Worm (Caenorhabditis elegans) whole organism, late embryonic: ENCODE data around the gene C28H8.3.

Experiments used
- F13H6.1 ChIP-seq: sonication (generic microtip); optimal IDR thresholded peaks from 2 replicates; lab custom pipeline; 2016; ENCODE audit warnings: missing genetic modification characterization, missing compliant biosample characterization
- ama-1 ChIP-seq: fragments of 150-350 bp; optimal IDR thresholded peaks from 2 replicates; lab custom pipeline; 2014
- ceh-31 ChIP-seq: sonication (generic microtip); optimal IDR thresholded peaks from 2 replicates; lab custom pipeline; 2016; ENCODE audit warnings: missing genetic modification characterization, missing compliant biosample characterization
- dmd-4 ChIP-seq: sonication (generic microtip); optimal IDR thresholded peaks from 2 replicates; lab custom pipeline; 2016; ENCODE audit warnings: borderline replicate concordance, missing genetic modification characterization, missing compliant biosample characterization
- fkh-10 ChIP-seq: fragments of 150-350 bp; optimal IDR thresholded peaks from 2 replicates; lab custom pipeline; 2014; ENCODE audit warnings: missing biosample characterization, missing genetic modification reagents, missing genetic modification characterization
- lin-11 ChIP-seq: fragments of 200-800 bp; sonication (Bioruptor generic); optimal IDR thresholded peaks from 2 replicates; lab custom pipeline; 2018; ENCODE audit warnings: mild to moderate bottlenecking, missing genetic modification characterization, missing compliant biosample characterization
- nhr-11 ChIP-seq: fragments of 150-350 bp; optimal IDR thresholded peaks from 2 replicates; lab custom pipeline; 2014; ENCODE audit warnings: missing biosample characterization, missing genetic modification characterization
- rnt-1 ChIP-seq: sonication (generic microtip); optimal IDR thresholded peaks from 2 replicates; lab custom pipeline; 2016; ENCODE audit warnings: missing genetic modification characterization, missing compliant biosample characterization
- tbx-2 ChIP-seq: sonication (generic microtip); optimal IDR thresholded peaks from 2 replicates; lab custom pipeline; 2016; ENCODE audit warnings: missing genetic modification characterization, missing compliant biosample characterization
- unc-42 ChIP-seq: sonication (generic microtip); optimal IDR thresholded peaks from 2 replicates; lab custom pipeline; 2016; ENCODE audit warnings: missing genotype, missing genetic modification characterization, missing compliant biosample characterization

DNA sequence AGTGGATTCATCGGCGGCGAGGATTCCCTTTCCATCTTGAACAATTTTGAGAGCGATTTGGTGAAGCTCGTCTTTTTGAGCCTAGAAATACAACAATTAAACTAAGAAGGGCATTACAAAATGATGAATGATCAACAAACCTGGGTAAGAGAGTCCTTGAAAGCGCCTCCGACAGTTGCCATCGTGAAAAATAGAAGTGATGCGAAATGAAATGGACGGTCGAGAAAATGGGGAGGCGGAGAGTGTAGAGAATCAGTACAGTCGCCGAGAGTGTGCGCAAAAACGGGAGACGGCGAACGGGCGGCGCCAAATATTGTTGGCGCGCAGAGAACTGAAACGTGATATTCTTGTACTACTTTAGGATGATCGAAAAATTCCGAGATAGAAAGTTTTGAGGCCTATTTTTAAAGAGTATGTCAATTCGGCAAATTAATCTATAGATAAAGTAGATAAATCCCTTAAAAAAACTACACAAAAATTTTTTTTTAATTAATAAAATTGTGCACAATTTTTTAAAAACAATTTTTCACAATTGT, 32.3 kb upstream of the C28H8.3 start, which contains the start of gene aldo-2:
- no peak for TF ChIP-seq tbx-2 (tag; lab: Kevin White, UChicago)
- no peak for TF ChIP-seq nhr-11 (tag; lab: Kevin White, UChicago)
- TF ChIP-seq dmd-4 (tag; lab: Kevin White, UChicago): no peak
- no peak for TF ChIP-seq fkh-10 (GFP tag; lab: Kevin White, UChicago)
- no peak for TF ChIP-seq F13H6.1 (tag; lab: Kevin White, UChicago)
- TF ChIP-seq ceh-31 (tag; lab: Kevin White, UChicago): no peak
- no peak for TF ChIP-seq lin-11 (tag; lab: Kevin White, UChicago)
- TF ChIP-seq ama-1: no peak
- TF ChIP-seq unc-42 (tag; lab: Kevin White, UChicago): no peak
- TF ChIP-seq rnt-1: no peak
